Worm (Caenorhabditis elegans) whole organism, L4 larva: ENCODE measurements around the gene rps-14.

Experiments used
- D1046.2 ChIP-seq: fragments of 200-800 bp; sonication (Bioruptor generic); IDR thresholded peaks from 2 replicates; pipeline ENCODE4 v1.3.6; 2022; ENCODE audit warnings: missing genetic modification characterization, missing compliant biosample characterization
- F10B5.3 ChIP-seq: sonication (generic microtip); optimal IDR thresholded peaks from 2 replicates; lab custom pipeline; 2016; ENCODE audit warnings: mild to moderate bottlenecking, missing genetic modification characterization, missing compliant biosample characterization
- T20F7.1 ChIP-seq: fragments of 200-800 bp; sonication (Bioruptor generic); optimal IDR thresholded peaks from 2 replicates; lab custom pipeline; 2018; ENCODE audit warnings: mild to moderate bottlenecking, missing genetic modification characterization, missing compliant biosample characterization
- Y48G9A.11 ChIP-seq: fragments of 200-800 bp; sonication (Bioruptor generic); IDR thresholded peaks from 2 replicates; pipeline ENCODE4 v1.3.6; 2022; ENCODE audit warnings: missing genetic modification reagents, missing genetic modification characterization, missing compliant biosample characterization
- Y5F2A.4 ChIP-seq: fragments of 200-800 bp; sonication (Bioruptor generic); optimal IDR thresholded peaks from 2 replicates; lab custom pipeline; 2018; ENCODE audit warnings: mild to moderate bottlenecking, missing genetic modification characterization, missing compliant biosample characterization
- ZK337.2 ChIP-seq: fragments of 200-800 bp; sonication (Bioruptor generic); IDR thresholded peaks from 2 replicates; pipeline ENCODE4 v1.3.6; 2022; ENCODE audit warnings: missing genetic modification reagents, missing genetic modification characterization, missing compliant biosample characterization
- ZK546.5 ChIP-seq, 2 experiments: sonication (generic microtip); optimal IDR thresholded peaks; 2 replicates each; lab custom pipeline; 2017; ENCODE audit warnings: missing biosample characterization in 2 of 2, missing genetic modification characterization in 2 of 2
- aha-1 ChIP-seq: fragments of 150-350 bp; peaks from one replicate; lab custom pipeline; 2014; ENCODE audit warnings: missing biosample characterization, missing genetic modification characterization
- aly-2 ChIP-seq: sonication (generic microtip); optimal IDR thresholded peaks from 2 replicates; lab custom pipeline; 2018; ENCODE audit warnings: missing biosample characterization, missing genetic modification characterization
- ama-1 ChIP-seq: fragments of 150-350 bp; optimal IDR thresholded peaks from 2 replicates; lab custom pipeline; 2014; ENCODE audit warnings: inconsistent platforms, mixed read lengths
- ceh-20 ChIP-seq: fragments of 200-800 bp; sonication (Bioruptor generic); IDR thresholded peaks from 2 replicates; pipeline ENCODE4 v1.3.6; 2022; ENCODE audit warnings: missing genetic modification reagents, missing genetic modification characterization, missing compliant biosample characterization
- ceh-28 ChIP-seq: fragments of 150-350 bp; optimal IDR thresholded peaks from 2 replicates; lab custom pipeline; 2014; ENCODE audit warnings: missing biosample characterization, missing genetic modification reagents, missing genetic modification characterization
- ceh-62 ChIP-seq: sonication (generic microtip); optimal IDR thresholded peaks from 2 replicates; lab custom pipeline; 2017; ENCODE audit warnings: missing biosample characterization, missing genetic modification characterization
- ceh-82 ChIP-seq: sonication (generic microtip); optimal IDR thresholded peaks from 2 replicates; lab custom pipeline; 2017; ENCODE audit warnings: missing biosample characterization, missing genetic modification characterization
- dmd-8 ChIP-seq: fragments of 200-800 bp; sonication (Bioruptor generic); IDR thresholded peaks from 2 replicates; pipeline ENCODE4 v1.3.6; 2022; ENCODE audit warnings: missing genetic modification characterization, missing compliant biosample characterization
- egl-27 ChIP-seq: sonication (generic microtip); optimal IDR thresholded peaks from 3 replicates; lab custom pipeline; 2017; ENCODE audit warnings: missing biosample characterization, missing genetic modification reagents, missing genetic modification characterization
- egl-43 ChIP-seq: fragments of 200-800 bp; sonication (Bioruptor generic); IDR thresholded peaks from 2 replicates; pipeline ENCODE4 v1.3.6; 2022; ENCODE audit warnings: missing genetic modification reagents, missing genetic modification characterization, missing compliant biosample characterization
- fkh-10 ChIP-seq: fragments of 150-350 bp; optimal IDR thresholded peaks from 2 replicates; lab custom pipeline; 2014; ENCODE audit warnings: missing biosample characterization, missing genetic modification reagents, missing genetic modification characterization
- gei-8 ChIP-seq: fragments of 200-800 bp; sonication (Bioruptor generic); optimal IDR thresholded peaks from 2 replicates; lab custom pipeline; 2018; ENCODE audit warnings: mild to moderate bottlenecking, missing genetic modification characterization, missing compliant biosample characterization
- hif-1 ChIP-seq, 2 experiments: sonication (generic microtip); optimal IDR thresholded peaks; 2 replicates each; lab custom pipeline; 2016 to 2017; ENCODE audit warnings: missing compliant biosample characterization in 2 of 2, missing genetic modification characterization in 2 of 2, missing genetic modification reagents in 2 of 2, missing genotype in 2 of 2, mild to moderate bottlenecking in 1 of 2
- hlh-11 ChIP-seq: fragments of 200-800 bp; sonication (Bioruptor generic); optimal IDR thresholded peaks from 2 replicates; lab custom pipeline; 2018; ENCODE audit warnings: mild to moderate bottlenecking, missing genetic modification characterization, missing compliant biosample characterization
- hlh-30 ChIP-seq: sonication (generic microtip); optimal IDR thresholded peaks from 2 replicates; lab custom pipeline; 2017; ENCODE audit warnings: antibody characterized with exemption, mild to moderate bottlenecking, missing genetic modification characterization, missing compliant biosample characterization; ENCODE audit not compliant: insufficient read depth
- hmg-1.1 ChIP-seq: fragments of 200-800 bp; sonication (Bioruptor generic); IDR thresholded peaks from 2 replicates; pipeline ENCODE4 v1.3.6; 2022; ENCODE audit warnings: missing genetic modification reagents, missing genetic modification characterization, missing compliant biosample characterization
- jun-1 ChIP-seq: fragments of 150-350 bp; optimal IDR thresholded peaks from 2 replicates; lab custom pipeline; 2014; ENCODE audit warnings: missing biosample characterization, missing genetic modification reagents, missing genetic modification characterization
- lin-38 ChIP-seq: fragments of 200-800 bp; sonication (Bioruptor generic); IDR thresholded peaks from 2 replicates; pipeline ENCODE4 v1.3.6; 2022; ENCODE audit warnings: missing genetic modification reagents, missing genetic modification characterization, missing compliant biosample characterization
- lir-3 ChIP-seq: sonication (generic microtip); optimal IDR thresholded peaks from 2 replicates; lab custom pipeline; 2016; ENCODE audit warnings: mild to moderate bottlenecking, missing genetic modification characterization, missing compliant biosample characterization
- lsy-2 ChIP-seq, 2 experiments: fragments of 150-350 bp in 1 of 2; sonication (generic microtip) in 1 of 2; optimal IDR thresholded peaks; 2 replicates each; lab custom pipeline; 2014 to 2017; ENCODE audit warnings: missing biosample characterization in 2 of 2, missing genetic modification characterization in 2 of 2
- madf-5 ChIP-seq, 2 experiments: fragments of 200-800 bp; sonication (Bioruptor generic); IDR thresholded peaks; 2 replicates each; pipeline ENCODE4 v1.3.6; 2022; ENCODE audit warnings: missing compliant biosample characterization in 2 of 2, missing genetic modification characterization in 2 of 2
- mdt-29 ChIP-seq: fragments of 200-800 bp; sonication (Bioruptor generic); IDR thresholded peaks from 2 replicates; pipeline ENCODE4 v1.3.6; 2022; ENCODE audit warnings: missing genetic modification reagents, missing genetic modification characterization, missing compliant biosample characterization
- mes-2 ChIP-seq: sonication (generic microtip); optimal IDR thresholded peaks from 2 replicates; lab custom pipeline; 2016; ENCODE audit warnings: missing genotype, mild to moderate bottlenecking, missing genetic modification characterization, missing compliant biosample characterization; ENCODE audit not compliant: poor library complexity, severe bottlenecking
- nhr-11 ChIP-seq: fragments of 150-350 bp; optimal IDR thresholded peaks from 2 replicates; lab custom pipeline; 2014; ENCODE audit warnings: missing biosample characterization, missing genetic modification characterization
- nhr-111 ChIP-seq: fragments of 200-800 bp; sonication (Bioruptor generic); optimal IDR thresholded peaks from 2 replicates; lab custom pipeline; 2018; ENCODE audit warnings: mild to moderate bottlenecking, missing genetic modification characterization, missing compliant biosample characterization
- nhr-237 ChIP-seq: sonication (generic microtip); optimal IDR thresholded peaks from 2 replicates; lab custom pipeline; 2017; ENCODE audit warnings: missing biosample characterization, missing genetic modification characterization
- nhr-25 ChIP-seq: sonication (generic microtip); optimal IDR thresholded peaks from 2 replicates; lab custom pipeline; 2017; ENCODE audit warnings: missing genetic modification characterization, mild to moderate bottlenecking, missing compliant biosample characterization, antibody characterized with exemption, moderate library complexity, borderline replicate concordance; ENCODE audit not compliant: insufficient read depth
- nhr-28 ChIP-seq: fragments of 150-350 bp; optimal IDR thresholded peaks from 2 replicates; lab custom pipeline; 2014; ENCODE audit warnings: missing biosample characterization, missing genetic modification characterization
- nhr-41 ChIP-seq: fragments of 200-800 bp; sonication (Bioruptor generic); IDR thresholded peaks from 2 replicates; pipeline ENCODE4 v1.3.6; 2022; ENCODE audit warnings: missing genetic modification reagents, missing genetic modification characterization, missing compliant biosample characterization
- nhr-76 ChIP-seq: fragments of 150-350 bp; optimal IDR thresholded peaks from 2 replicates; lab custom pipeline; 2014; ENCODE audit warnings: missing biosample characterization, missing genetic modification characterization
- nhr-77 ChIP-seq: fragments of 150-350 bp; optimal IDR thresholded peaks from 2 replicates; lab custom pipeline; 2014; ENCODE audit warnings: missing biosample characterization, missing genetic modification characterization
- saeg-2 ChIP-seq: fragments of 200-800 bp; sonication (Bioruptor generic); IDR thresholded peaks from 2 replicates; pipeline ENCODE4 v1.3.6; 2022; ENCODE audit warnings: missing genetic modification reagents, missing genetic modification characterization, missing compliant biosample characterization
- set-16 ChIP-seq: fragments of 200-800 bp; sonication (Bioruptor generic); IDR thresholded peaks from 2 replicates; pipeline ENCODE4 v1.3.6; 2022; ENCODE audit warnings: missing genetic modification reagents, missing genetic modification characterization, missing compliant biosample characterization
- tag-97 ChIP-seq: fragments of 200-800 bp; sonication (Bioruptor generic); IDR thresholded peaks from 2 replicates; pipeline ENCODE4 v1.3.6; 2022; ENCODE audit warnings: missing genetic modification characterization, missing compliant biosample characterization
- tra-1 ChIP-seq: fragments of 200-800 bp; sonication (Bioruptor generic); IDR thresholded peaks from 2 replicates; pipeline ENCODE4 v1.3.6; 2022; ENCODE audit warnings: missing genetic modification reagents, missing genetic modification characterization, missing compliant biosample characterization
- unc-130 ChIP-seq: sonication (generic microtip); optimal IDR thresholded peaks from 2 replicates; lab custom pipeline; 2016; ENCODE audit warnings: missing genetic modification reagents, missing genetic modification characterization, missing compliant biosample characterization
- unc-62 ChIP-seq, 3 experiments: fragments of 150-350 bp in 1 of 3; sonication (generic microtip); optimal IDR thresholded peaks in 2 of 3; peaks in 1 of 3; 1 replicate in 1 of 3; 2 replicates in 2 of 3; lab custom pipeline; 2014 to 2017; ENCODE audit warnings: missing biosample characterization in 3 of 3, missing genetic modification characterization in 3 of 3, missing genetic modification reagents in 3 of 3, missing genotype in 1 of 3
- vab-7 ChIP-seq: fragments of 200-800 bp; sonication (Bioruptor generic); IDR thresholded peaks from 2 replicates; pipeline ENCODE4 v1.3.6; 2022; ENCODE audit warnings: missing genetic modification reagents, missing genetic modification characterization, missing compliant biosample characterization
- zfp-2 ChIP-seq: sonication (generic microtip); optimal IDR thresholded peaks from 2 replicates; lab custom pipeline; 2016; ENCODE audit warnings: mild to moderate bottlenecking, missing genetic modification characterization, missing compliant biosample characterization
- zfp-3 ChIP-seq: fragments of 200-800 bp; sonication (Bioruptor generic); conservative IDR thresholded peaks from 2 replicates; pipeline ENCODE4 v1.3.6; 2022; ENCODE audit warnings: missing genetic modification reagents, missing genetic modification characterization, missing compliant biosample characterization
- zip-11 ChIP-seq: fragments of 200-800 bp; sonication (Bioruptor generic); IDR thresholded peaks from 2 replicates; pipeline ENCODE4 v1.3.6; 2022; ENCODE audit warnings: missing genetic modification characterization, missing compliant biosample characterization
- ztf-11 ChIP-seq: fragments of 150-350 bp; optimal IDR thresholded peaks from 2 replicates; lab custom pipeline; 2014; ENCODE audit warnings: missing biosample characterization, missing genetic modification characterization

rps-14 gene

ce11 chrIII:7162065-7162762, 17.2 kb downstream of the rps-14 start, which contains the start of the genes syf-2 and K04G7.1 (continued):
- peak; percentile 91 for TF ChIP-seq lin-38
- no peak for TF ChIP-seq ama-1 (lab: Kevin White, UChicago)
- TF ChIP-seq ceh-82 (tag; lab: Kevin White, UChicago): no peak
- TF ChIP-seq hlh-11: peak; percentile 91
- TF ChIP-seq zfp-3: peak; percentile 81
- TF ChIP-seq tag-97 (GFP tag; lab: Robert Waterston, UW): no peak
- peak; percentile 87 for TF ChIP-seq aha-1 (tag; lab: Kevin White, UChicago)
- peak in 1 of 2 experiments; percentile 79 for TF ChIP-seq hif-1 (tag; optimal IDR thresholded peaks at IDR 0.05; lab: Kevin White, UChicago)
- TF ChIP-seq nhr-25 (tag; lab: Kevin White, UChicago): peak; percentile 45
- TF ChIP-seq nhr-77 (tag; lab: Kevin White, UChicago): peak; percentile 92
- peak; percentile 74; the same call in 1 of the 2 replicates for TF ChIP-seq saeg-2 (GFP tag; lab: Robert Waterston, UW)
- TF ChIP-seq fkh-10 (GFP tag; lab: Kevin White, UChicago): peak; percentile 88
- TF ChIP-seq D1046.2 (GFP tag; lab: Robert Waterston, UW): peak; percentile 35; the same call in 1 of the 2 replicates
- TF ChIP-seq hlh-30 (tag; lab: Kevin White, UChicago): peak; percentile 94
- no peak for TF ChIP-seq nhr-237 (tag; lab: Kevin White, UChicago)
- peak; percentile 76 for TF ChIP-seq unc-130 (GFP tag; lab: Kevin White, UChicago)
- no peak for TF ChIP-seq gei-8 (GFP tag; lab: Kevin White, UChicago)
- TF ChIP-seq nhr-41 (GFP tag; lab: Robert Waterston, UW): no peak
- TF ChIP-seq ceh-20 (GFP tag; lab: Robert Waterston, UW): peak; percentile 66; the same call in 1 of the 2 replicates
- TF ChIP-seq ceh-62 (tag; lab: Kevin White, UChicago): no peak
- TF ChIP-seq set-16: peak; percentile 27; the same call in 1 of the 2 replicates
- TF ChIP-seq aly-2: no peak
- peak; percentile 91 for TF ChIP-seq T20F7.1
- TF ChIP-seq nhr-111 (GFP tag; lab: Kevin White, UChicago): no peak
- TF ChIP-seq egl-27 (tag; lab: Kevin White, UChicago): no peak
- TF ChIP-seq lir-3: no peak
- TF ChIP-seq jun-1: no peak
- TF ChIP-seq ceh-28 (tag; lab: Kevin White, UChicago): no peak
- TF ChIP-seq mdt-29 (GFP tag; lab: Robert Waterston, UW): peak; percentile 45; the same call in 1 of the 2 replicates
- peak; percentile 91 for TF ChIP-seq mes-2
- TF ChIP-seq zip-11: no peak
- peak; percentile 83 for TF ChIP-seq hmg-1.1 (GFP tag; lab: Robert Waterston, UW)
- TF ChIP-seq zfp-2 (tag; lab: Kevin White, UChicago): peak; percentile 80
- no peak for TF ChIP-seq dmd-8 (GFP tag; lab: Robert Waterston, UW)
- no peak for TF ChIP-seq F10B5.3 (tag; lab: Kevin White, UChicago)
- TF ChIP-seq Y5F2A.4 (GFP tag; lab: Kevin White, UChicago): no peak
- peak; percentile 67; the same call in 1 of the 2 replicates for TF ChIP-seq egl-43 (GFP tag; lab: Robert Waterston, UW)
- no peak for TF ChIP-seq madf-5 (GFP tag; IDR thresholded peaks at IDR 0.05; lab: Robert Waterston, UW)
- TF ChIP-seq Y48G9A.11 (GFP tag; lab: Robert Waterston, UW): 0 out of 2 replicates have a peak, but pooled peaks have one; percentile 37
- peak in 1 of 2 experiments; percentile 18 for TF ChIP-seq ZK546.5 (tag; optimal IDR thresholded peaks at IDR 0.05; lab: Kevin White, UChicago)
- TF ChIP-seq vab-7: peak; percentile 47; the same call in 1 of the 2 replicates
- 0 out of 2 replicates have a peak, but pooled peaks have one; percentile 57 for TF ChIP-seq tra-1
- TF ChIP-seq nhr-11 (tag; lab: Kevin White, UChicago): peak; percentile 85
- peak; percentile 76 for TF ChIP-seq nhr-28 (tag; lab: Kevin White, UChicago)
- peak in 1 of 2 experiments; percentile 62 for TF ChIP-seq unc-62 (GFP tag; optimal IDR thresholded peaks at IDR 0.05 in 1 of 2; lab: Kevin White, UChicago)
- TF ChIP-seq unc-62 (tag; optimal IDR thresholded peaks at IDR 0.05; lab: Kevin White, UChicago): no peak
- no peak for TF ChIP-seq ztf-11 (tag; lab: Kevin White, UChicago)
- TF ChIP-seq lsy-2 (tag; optimal IDR thresholded peaks at IDR 0.05; lab: Kevin White, UChicago): peak; percentile 47 to 96
- TF ChIP-seq ZK337.2: no peak
- no peak for TF ChIP-seq nhr-76 (tag; lab: Kevin White, UChicago)
